Worm (Caenorhabditis elegans) whole organism, L3 larva: ENCODE data around the gene him-18.

Experiments used
- ama-1 ChIP-seq: fragments of 150-350 bp; optimal IDR thresholded peaks from 2 replicates; lab custom pipeline; 2018
- ceh-28 ChIP-seq: fragments of 150-350 bp; optimal IDR thresholded peaks from 2 replicates; lab custom pipeline; 2014; ENCODE audit warnings: missing biosample characterization, missing genetic modification reagents, missing genetic modification characterization
- egl-27 ChIP-seq: sonication (generic microtip); optimal IDR thresholded peaks from 4 replicates; lab custom pipeline; 2017; ENCODE audit warnings: missing biosample characterization, missing genetic modification reagents, missing genetic modification characterization
- elt-1 ChIP-seq: fragments of 150-350 bp; optimal IDR thresholded peaks from 2 replicates; lab custom pipeline; 2014; ENCODE audit warnings: missing biosample characterization, missing genetic modification characterization
- mdl-1 ChIP-seq: fragments of 150-350 bp; optimal IDR thresholded peaks from 2 replicates; lab custom pipeline; 2014; ENCODE audit warnings: missing biosample characterization, missing genetic modification characterization
- nfya-1 ChIP-seq: sonication (generic microtip); optimal IDR thresholded peaks from 2 replicates; lab custom pipeline; 2017; ENCODE audit warnings: missing genetic modification characterization, mild to moderate bottlenecking, missing compliant biosample characterization, antibody characterized with exemption, moderate library complexity; ENCODE audit not compliant: insufficient read depth
- nhr-237 ChIP-seq: fragments of 150-350 bp; optimal IDR thresholded peaks from 2 replicates; lab custom pipeline; 2014; ENCODE audit warnings: missing biosample characterization, missing genetic modification characterization
- nhr-28 ChIP-seq: fragments of 150-350 bp; optimal IDR thresholded peaks from 2 replicates; lab custom pipeline; 2014; ENCODE audit warnings: missing biosample characterization, missing genetic modification characterization
- nhr-77 ChIP-seq: fragments of 150-350 bp; optimal IDR thresholded peaks from 2 replicates; lab custom pipeline; 2014; ENCODE audit warnings: missing biosample characterization, missing genetic modification characterization
- pqm-1 ChIP-seq: fragments of 150-350 bp; optimal IDR thresholded peaks from 2 replicates; lab custom pipeline; 2017; ENCODE audit warnings: missing biosample characterization, missing genetic modification characterization, inconsistent platforms
- zag-1 ChIP-seq: fragments of 150-350 bp; optimal IDR thresholded peaks from 2 replicates; lab custom pipeline; 2014; ENCODE audit warnings: missing biosample characterization, missing genetic modification characterization
- ztf-11 ChIP-seq: fragments of 150-350 bp; optimal IDR thresholded peaks from 2 replicates; lab custom pipeline; 2014; ENCODE audit warnings: missing biosample characterization, missing genetic modification characterization

DNA sequence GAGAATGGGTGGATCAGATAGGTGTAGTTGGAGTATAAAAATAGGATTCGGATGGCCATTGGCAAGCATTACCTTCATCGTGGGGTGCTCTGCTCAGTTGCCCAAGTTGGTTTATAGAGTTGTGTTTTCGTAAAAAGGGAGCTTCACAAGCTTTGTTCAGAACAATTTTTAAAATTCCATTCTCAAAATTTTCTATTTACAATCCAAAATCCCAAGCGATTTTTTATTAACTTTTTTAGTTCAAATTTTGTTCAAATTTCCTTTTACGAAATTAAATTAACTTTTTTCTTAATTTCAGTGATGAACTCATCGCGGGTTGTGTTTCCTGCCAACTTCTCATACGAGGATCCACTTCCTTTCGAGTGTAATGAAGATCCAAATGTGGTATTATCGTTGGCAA lies 37.5 kb downstream of the him-18 start, which contains the start of gene srg-10:
- TF ChIP-seq nhr-28 (no peak), pqm-1 (no peak), nhr-77 (tag; lab: Kevin White, UChicago) (no peak), nfya-1 (no peak), mdl-1 (tag; lab: Kevin White, UChicago) (no peak), elt-1 (tag; lab: Kevin White, UChicago) (no peak), nhr-237 (tag; lab: Kevin White, UChicago) (no peak), egl-27 (tag; lab: Kevin White, UChicago) (no peak), zag-1 (tag; lab: Kevin White, UChicago) (no peak), ztf-11 (no peak), ceh-28 (no peak), ama-1 (lab: Kevin White, UChicago) (no peak)
